Worm (Caenorhabditis elegans) whole organism, dauer: ENCODE results near the gene taf-11.1.
"Not testable (repeated sequence)": the region's sequence is repeated elsewhere in the genome, so short reads cannot be mapped to it uniquely, and the experiment has no call there.

ENCODE experiments used
- unc-62 ChIP-seq: sonication (generic microtip); optimal IDR thresholded peaks from 2 replicates; lab custom pipeline; 2017; ENCODE audit warnings: missing biosample characterization, missing genetic modification reagents, missing genetic modification characterization

Gene taf-11.1

ce11 chrX:4254782-4255181, at the start of gene taf-11.1:
TSS of gene taf-11.1 (plus strand) at chrX:4255170.
- TF ChIP-seq unc-62 (GFP tag; lab: Kevin White, UChicago), result no peak

DNA sequence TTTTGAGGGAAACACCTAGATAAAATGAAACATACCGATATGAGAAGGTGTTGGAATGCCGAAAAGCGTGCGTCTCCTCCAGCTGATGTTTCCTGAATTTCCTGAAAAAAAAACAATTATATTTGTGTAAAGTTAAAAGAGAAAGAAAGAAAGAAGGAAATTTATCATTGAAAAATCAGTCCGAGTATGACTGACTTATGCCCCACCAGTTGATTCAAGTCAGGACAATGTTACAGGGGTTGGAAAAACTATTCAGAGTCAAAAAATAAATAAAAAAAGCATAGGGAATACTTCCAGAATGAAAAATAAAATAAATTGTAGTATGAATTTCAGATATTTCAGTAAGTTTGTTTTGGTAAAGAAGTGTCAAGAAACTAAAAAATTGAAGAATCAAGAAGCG, 47.6 kb upstream of the taf-11.1 start, which contains the start of gene F20B6.9:
Gene F20B6.9, minus strand, starts transcription at position 101 of the 400 bp plus-strand sequence.
- TF ChIP-seq unc-62 (GFP tag; lab: Kevin White, UChicago), result not testable (repeated sequence)

- no peak for TF ChIP-seq unc-62 (GFP tag; lab: Kevin White, UChicago)
Measured at ce11 chrX:4208495-4208894, 46.5 kb upstream of the taf-11.1 start.

DNA sequence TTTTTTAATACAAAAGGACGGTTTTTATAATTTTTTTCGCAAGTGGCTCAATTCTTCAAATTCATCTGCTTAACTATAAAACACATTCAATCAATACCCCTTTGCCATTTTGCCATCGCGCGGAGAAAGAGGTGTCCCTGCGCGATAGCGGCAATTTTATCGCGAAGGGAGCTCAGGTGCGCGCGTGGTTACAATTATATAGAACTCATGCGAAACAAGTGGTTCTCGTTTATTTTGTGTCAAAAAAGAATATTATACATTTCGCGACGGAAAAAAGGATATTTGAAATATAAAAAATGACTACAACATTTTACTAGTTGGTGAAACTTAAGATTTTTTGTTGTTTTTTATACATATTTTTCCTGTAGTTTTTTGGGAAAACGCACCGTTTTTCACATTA, 45.8 kb upstream of the taf-11.1 start:
- TF ChIP-seq unc-62 (GFP tag; lab: Kevin White, UChicago), result peak; percentile 62

ce11 chrX:4214643-4215042, 40.3 kb upstream of the taf-11.1 start:
- TF ChIP-seq unc-62 (GFP tag; lab: Kevin White, UChicago), result no peak

ce11 chrX:4215500-4216107, 39.4 kb upstream of the taf-11.1 start:
- TF ChIP-seq unc-62 (GFP tag; lab: Kevin White, UChicago), result no peak

DNA sequence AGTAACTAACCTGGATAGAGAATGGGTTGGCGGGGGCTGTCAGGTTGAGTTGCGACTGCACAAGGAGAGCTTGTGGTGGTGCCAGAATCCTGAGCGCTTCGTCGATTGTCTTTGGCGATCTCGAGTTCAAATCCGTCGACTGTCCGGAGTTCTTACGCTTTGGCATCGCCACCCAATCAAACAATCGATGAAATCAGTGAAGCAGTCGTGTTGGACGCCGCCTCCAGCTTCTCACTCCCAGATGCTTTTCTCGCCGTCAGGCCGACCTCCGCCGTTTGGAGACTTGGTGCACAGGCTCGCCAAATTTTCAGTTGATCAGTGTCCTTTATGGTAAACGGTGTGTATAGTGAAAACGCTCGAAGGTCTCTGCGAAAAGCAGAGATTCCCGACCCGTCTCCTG, 38.1 kb upstream of the taf-11.1 start, which contains the start of the genes F20B6.10 and hpk-1:
Gene F20B6.10, minus strand, starts transcription at position 303 of the 400 bp plus-strand sequence.
Gene hpk-1, minus strand, starts transcription at position 397 of the 400 bp plus-strand sequence.
- TF ChIP-seq unc-62 (GFP tag; lab: Kevin White, UChicago), result no peak

DNA sequence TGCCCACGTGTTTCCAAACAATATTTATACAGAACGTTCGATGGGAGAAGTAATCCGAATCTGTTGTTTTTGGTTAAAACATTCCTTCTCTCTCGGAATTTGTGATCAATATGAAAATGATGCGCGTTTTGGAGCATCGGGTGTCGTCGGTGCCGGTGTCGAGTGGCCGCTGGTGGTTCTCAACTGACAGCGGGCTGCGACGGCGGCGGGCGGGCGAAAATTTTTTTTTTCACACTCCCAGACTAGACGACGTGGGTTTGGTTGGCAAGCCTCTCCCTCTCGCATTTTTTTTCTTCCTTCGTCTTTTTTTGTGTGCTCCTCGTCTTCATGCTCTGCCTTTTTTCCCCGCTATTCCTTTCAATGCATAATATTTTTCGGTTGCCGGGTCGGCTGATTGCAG, 36.8 kb upstream of the taf-11.1 start, which contains the start of gene W01H2.2:
Gene W01H2.2, minus strand, starts transcription at position 285 of the 400 bp plus-strand sequence.
- no peak for TF ChIP-seq unc-62 (GFP tag; lab: Kevin White, UChicago)

DNA sequence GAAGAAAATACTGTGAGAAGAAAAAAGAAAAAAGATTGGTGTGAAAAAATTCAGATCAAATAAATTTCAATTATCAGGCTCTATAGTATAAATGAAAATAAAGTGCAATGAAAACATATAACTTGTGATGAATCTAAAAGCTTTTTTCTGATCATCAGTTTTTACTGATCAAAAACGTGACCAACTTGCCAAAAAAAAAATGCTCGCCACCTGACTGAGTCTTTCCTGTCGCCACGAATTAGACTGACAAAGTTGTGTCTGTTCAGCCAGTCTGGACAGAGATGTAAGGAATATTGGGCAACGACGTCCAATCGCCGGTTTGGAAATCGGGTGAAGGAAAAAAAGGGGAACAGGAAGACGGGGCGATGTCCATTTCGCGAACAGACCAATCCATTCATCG, 35.5 kb upstream of the taf-11.1 start:
- no peak for TF ChIP-seq unc-62 (GFP tag; lab: Kevin White, UChicago)

- TF ChIP-seq unc-62 (GFP tag; lab: Kevin White, UChicago), result no peak
Measured at ce11 chrX:4222200-4222599, 32.8 kb upstream of the taf-11.1 start.

DNA sequence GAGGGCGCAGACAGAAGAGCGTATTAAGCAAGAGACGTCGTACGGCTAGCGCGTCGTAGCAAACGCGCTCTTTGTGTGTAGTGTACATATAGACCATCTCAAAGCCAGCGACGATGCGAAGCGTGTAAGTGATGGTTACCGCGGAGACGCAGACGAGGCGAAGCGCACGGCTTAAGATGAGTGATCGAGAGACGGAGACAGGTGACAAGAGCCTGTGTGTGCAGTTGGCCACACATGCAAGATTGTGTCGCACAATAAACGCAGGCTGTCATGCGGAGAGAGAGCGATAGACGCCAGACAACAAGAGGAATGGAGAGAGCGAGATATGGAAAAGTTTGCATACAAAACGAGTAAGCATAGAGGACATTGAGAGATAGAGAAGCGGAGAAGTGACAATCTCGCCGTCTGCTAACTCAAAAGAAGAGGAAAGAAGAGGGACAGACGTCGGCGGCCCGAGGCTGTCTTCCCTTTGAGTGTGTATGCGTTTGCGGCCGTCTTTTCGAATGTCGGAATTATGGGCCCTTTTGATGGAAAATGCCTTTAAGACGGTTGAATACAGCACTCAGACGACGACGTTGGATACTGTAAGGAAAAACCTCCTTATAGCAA, 32.1 kb upstream of the taf-11.1 start:
- no peak for TF ChIP-seq unc-62 (GFP tag; lab: Kevin White, UChicago)

- no peak for TF ChIP-seq unc-62 (GFP tag; lab: Kevin White, UChicago)
Measured at ce11 chrX:4235752-4236151, 19.2 kb upstream of the taf-11.1 start, which contains the start of gene rab-37. TSS of gene rab-37 (minus strand) at chrX:4235852.

ce11 chrX:4238971-4239370, 16.0 kb upstream of the taf-11.1 start:
- no peak for TF ChIP-seq unc-62 (GFP tag; lab: Kevin White, UChicago)

DNA sequence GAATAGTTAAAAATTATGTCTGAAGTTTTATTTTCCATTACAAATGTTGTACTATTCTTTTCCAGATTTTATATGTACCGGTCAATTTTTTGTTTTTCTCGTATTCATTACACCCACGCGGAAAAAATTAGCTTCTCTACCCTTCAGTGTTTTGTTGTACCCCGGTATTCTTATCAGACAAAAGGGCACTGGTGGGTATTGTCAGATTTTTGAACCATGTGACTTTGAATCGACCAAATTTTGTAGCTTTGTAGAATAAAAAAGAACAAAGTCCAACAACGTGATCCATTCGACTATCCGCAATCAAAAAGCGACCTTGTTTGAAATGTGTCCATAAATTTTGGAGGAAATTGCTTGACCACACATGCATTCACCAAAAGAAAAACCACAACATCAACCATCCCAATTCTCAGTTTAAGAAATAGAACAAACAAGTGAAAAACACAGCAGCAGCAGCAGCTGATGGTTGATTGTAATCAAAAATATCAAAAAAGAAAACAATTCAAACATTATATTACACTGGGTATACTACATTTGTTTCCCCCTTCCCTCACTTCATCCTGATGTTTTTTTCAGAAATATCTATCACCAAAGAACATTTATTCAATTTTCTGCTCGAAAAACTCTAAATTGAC, 10.4 kb upstream of the taf-11.1 start:
- no peak for TF ChIP-seq unc-62 (GFP tag; lab: Kevin White, UChicago)

DNA sequence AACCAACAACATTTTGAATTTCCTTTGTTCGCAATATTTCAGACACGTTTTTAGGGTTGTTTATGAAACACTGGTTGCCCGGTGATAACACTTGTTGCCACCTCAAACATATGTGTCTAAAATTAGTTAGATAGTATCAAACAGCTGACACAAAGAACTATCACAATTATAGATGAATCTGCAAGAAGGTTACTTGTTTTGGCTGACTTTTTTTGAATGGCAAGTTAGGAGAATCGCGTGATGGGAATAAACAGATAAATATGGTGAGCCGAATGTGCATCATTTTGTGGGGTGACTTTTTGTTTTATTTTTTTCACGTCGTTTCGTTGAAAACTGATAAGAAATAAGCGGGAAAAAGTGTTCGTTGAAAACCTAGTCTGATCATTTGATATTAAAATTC, 9.8 kb upstream of the taf-11.1 start:
- TF ChIP-seq unc-62 (GFP tag; lab: Kevin White, UChicago), result no peak

DNA sequence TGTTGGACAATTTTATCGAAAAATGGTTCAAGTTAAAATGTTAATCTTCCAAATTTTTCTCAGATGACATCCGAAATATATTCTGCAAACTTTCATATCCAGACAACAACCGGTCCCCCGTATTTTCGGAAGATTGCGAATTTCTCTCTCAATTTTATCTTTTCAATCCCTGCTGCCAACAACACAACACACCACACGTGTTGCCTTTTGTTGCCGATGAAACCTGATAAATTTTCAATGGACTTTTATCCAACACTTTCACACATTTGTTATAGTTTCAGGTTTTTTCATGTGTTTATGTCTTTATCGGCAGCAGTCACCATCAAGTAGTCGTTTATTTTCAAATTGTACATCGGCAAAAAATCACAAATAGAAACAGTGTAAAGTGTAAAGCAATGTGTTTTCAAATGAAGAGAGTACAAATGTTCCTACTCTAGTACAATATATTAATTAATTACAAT, 8.7 kb upstream of the taf-11.1 start:
- TF ChIP-seq unc-62 (GFP tag; lab: Kevin White, UChicago), result no peak
